Worm (Caenorhabditis elegans) whole organism, mixed stage, embryonic: ENCODE data around the gene dhs-5.

Source experiments
- blmp-1 ChIP-seq: fragments of 150-350 bp; optimal IDR thresholded peaks from 2 replicates; lab custom pipeline; 2014; ENCODE audit warnings: missing biosample characterization, missing genetic modification characterization
- ces-1 ChIP-seq: fragments of 150-350 bp; optimal IDR thresholded peaks from 2 replicates; lab custom pipeline; 2014; ENCODE audit warnings: missing biosample characterization, missing genetic modification reagents, missing genetic modification characterization
- flh-1 ChIP-seq: fragments of 200-800 bp; sonication (Bioruptor generic); optimal IDR thresholded peaks from 2 replicates; lab custom pipeline; 2018; ENCODE audit warnings: mild to moderate bottlenecking, missing genetic modification characterization, moderate library complexity, missing compliant biosample characterization
- nhr-2 ChIP-seq: fragments of 150-350 bp; optimal IDR thresholded peaks from 2 replicates; lab custom pipeline; 2014; ENCODE audit warnings: missing biosample characterization, missing genetic modification characterization
- nhr-237 ChIP-seq: fragments of 150-350 bp; optimal IDR thresholded peaks from 2 replicates; lab custom pipeline; 2014; ENCODE audit warnings: missing biosample characterization, missing genetic modification characterization
- nhr-76 ChIP-seq: sonication (generic microtip); optimal IDR thresholded peaks from 2 replicates; lab custom pipeline; 2017; ENCODE audit warnings: missing biosample characterization, missing genetic modification characterization
- pha-4 ChIP-seq: fragments of 150-350 bp; optimal IDR thresholded peaks from 2 replicates; lab custom pipeline; 2018; ENCODE audit warnings: missing biosample characterization, missing genetic modification reagents, missing genetic modification characterization
- snpc-4 ChIP-seq: fragments of 150-350 bp; optimal IDR thresholded peaks from 2 replicates; lab custom pipeline; 2014; ENCODE audit warnings: missing biosample characterization, missing genetic modification characterization
- tbx-8 ChIP-seq: fragments of 200-800 bp; sonication (Bioruptor generic); optimal IDR thresholded peaks from 2 replicates; lab custom pipeline; 2018; ENCODE audit warnings: mild to moderate bottlenecking, missing genetic modification characterization, moderate library complexity, missing compliant biosample characterization
- ztf-11 ChIP-seq: fragments of 150-350 bp; optimal IDR thresholded peaks from 2 replicates; lab custom pipeline; 2014; ENCODE audit warnings: missing biosample characterization, missing genetic modification characterization

- TF ChIP-seq ces-1 (no peak), ztf-11 (no peak), tbx-8 (GFP tag; lab: Kevin White, UChicago) (no peak), flh-1 (no peak), nhr-2 (tag; lab: Kevin White, UChicago) (no peak), nhr-76 (tag; lab: Kevin White, UChicago) (no peak), nhr-237 (tag; lab: Kevin White, UChicago) (no peak), snpc-4 (tag; lab: Kevin White, UChicago) (no peak), blmp-1 (tag; lab: Kevin White, UChicago) (no peak), pha-4 (tag; lab: Kevin White, UChicago) (no peak)
Measured at ce11 chrII:5494405-5494804, 40.8 kb downstream of the dhs-5 start, which contains the start of gene F12A10.6.
